Worm (Caenorhabditis elegans) whole organism, early embryonic: Measurements from ENCODE around the gene mes-4.

Source experiments
- B0310.2 ChIP-seq: sonication (generic microtip); optimal IDR thresholded peaks from 2 replicates; lab custom pipeline; 2016; ENCODE audit warnings: mild to moderate bottlenecking, missing genetic modification characterization, missing compliant biosample characterization
- F13C5.2 ChIP-seq: sonication (generic microtip); optimal IDR thresholded peaks from 2 replicates; lab custom pipeline; 2017; ENCODE audit warnings: mild to moderate bottlenecking, missing genetic modification characterization, inconsistent platforms, missing compliant biosample characterization
- aly-1 ChIP-seq: sonication (generic microtip); optimal IDR thresholded peaks from 2 replicates; lab custom pipeline; 2016; ENCODE audit warnings: missing genetic modification characterization, missing compliant biosample characterization
- ama-1 ChIP-seq: fragments of 150-350 bp; optimal IDR thresholded peaks from 2 replicates; lab custom pipeline; 2014
- ceh-13 ChIP-seq: fragments of 200-800 bp; sonication (Bioruptor generic); optimal IDR thresholded peaks from 2 replicates; lab custom pipeline; 2018; ENCODE audit warnings: mild to moderate bottlenecking, missing genetic modification characterization, missing compliant biosample characterization
- ceh-36 ChIP-seq: sonication (generic microtip); optimal IDR thresholded peaks from 2 replicates; lab custom pipeline; 2016; ENCODE audit warnings: missing genetic modification characterization, inconsistent platforms, missing compliant biosample characterization
- ets-7 ChIP-seq: sonication (generic microtip); optimal IDR thresholded peaks from 2 replicates; lab custom pipeline; 2016; ENCODE audit warnings: missing genotype, missing genetic modification characterization, missing compliant biosample characterization
- flt-1 ChIP-seq: fragments of 200-800 bp; sonication (Bioruptor generic); IDR thresholded peaks from 2 replicates; pipeline ENCODE4 v1.3.6; 2022; ENCODE audit warnings: missing genetic modification characterization, missing compliant biosample characterization
- hmbx-1 ChIP-seq: sonication (generic microtip); optimal IDR thresholded peaks from 2 replicates; lab custom pipeline; 2016; ENCODE audit warnings: mild to moderate bottlenecking, missing genetic modification characterization, missing compliant biosample characterization
- hmg-4 ChIP-seq: fragments of 200-800 bp; sonication (Bioruptor generic); optimal IDR thresholded peaks from 2 replicates; lab custom pipeline; 2018; ENCODE audit warnings: mild to moderate bottlenecking, missing genetic modification characterization, missing compliant biosample characterization
- hnd-1 ChIP-seq: sonication (generic microtip); optimal IDR thresholded peaks from 2 replicates; lab custom pipeline; 2016; ENCODE audit warnings: missing genetic modification characterization, missing compliant biosample characterization
- pes-1 ChIP-seq: fragments of 200-800 bp; sonication (Bioruptor generic); IDR thresholded peaks from 2 replicates; pipeline ENCODE4 v1.3.6; 2022; ENCODE audit warnings: missing genetic modification reagents, missing genetic modification characterization, missing compliant biosample characterization
- scrt-1 ChIP-seq: fragments of 200-800 bp; sonication (Bioruptor generic); IDR thresholded peaks from 2 replicates; pipeline ENCODE4 v1.3.6; 2022; ENCODE audit warnings: missing genetic modification characterization, missing compliant biosample characterization
- sea-1 ChIP-seq: fragments of 200-800 bp; sonication (Bioruptor generic); conservative IDR thresholded peaks from 2 replicates; pipeline ENCODE4 v1.3.6; 2022; ENCODE audit warnings: missing genetic modification characterization, missing compliant biosample characterization
- tbx-11 ChIP-seq: fragments of 200-800 bp; sonication (Bioruptor generic); IDR thresholded peaks from 2 replicates; pipeline ENCODE4 v1.3.6; 2022; ENCODE audit warnings: missing genetic modification characterization, missing compliant biosample characterization
- tbx-37 ChIP-seq: fragments of 200-800 bp; sonication (Bioruptor generic); conservative IDR thresholded peaks from 2 replicates; pipeline ENCODE4 v1.3.6; 2022; ENCODE audit warnings: missing genetic modification reagents, missing genetic modification characterization, missing compliant biosample characterization
- tra-4 ChIP-seq: sonication (generic microtip); optimal IDR thresholded peaks from 2 replicates; lab custom pipeline; 2017; ENCODE audit warnings: missing genetic modification characterization, missing compliant biosample characterization

mes-4 gene

DNA sequence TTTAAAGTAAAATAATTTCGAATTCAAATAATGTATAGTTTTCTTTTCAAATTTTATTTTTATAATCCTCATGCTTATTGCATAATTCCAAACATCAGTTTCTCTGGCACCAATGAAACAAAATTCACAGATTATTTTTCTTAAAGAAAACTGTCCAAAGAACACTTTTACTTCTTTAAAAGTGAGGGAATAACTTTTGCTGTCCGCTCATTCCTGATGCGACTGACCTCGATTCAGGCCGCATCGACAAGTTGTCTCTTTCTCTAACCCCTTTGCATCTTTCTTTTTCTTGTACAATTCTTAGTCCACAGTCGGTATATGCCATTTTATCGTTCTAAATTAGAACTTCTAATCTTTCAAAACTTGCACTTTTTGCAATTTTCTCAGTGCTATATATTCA is 30.8 kb downstream of the mes-4 start, which contains the start of gene F53F1.2:
TSS of gene F53F1.2 (plus strand) at position 306 of the 400 bp plus-strand sequence.
- TF ChIP-seq scrt-1 (GFP tag; lab: Robert Waterston, UW) (no peak), ceh-36 (tag; lab: Kevin White, UChicago) (no peak), hmbx-1 (tag; lab: Kevin White, UChicago) (no peak), ama-1 (lab: Kevin White, UChicago) (no peak)

DNA sequence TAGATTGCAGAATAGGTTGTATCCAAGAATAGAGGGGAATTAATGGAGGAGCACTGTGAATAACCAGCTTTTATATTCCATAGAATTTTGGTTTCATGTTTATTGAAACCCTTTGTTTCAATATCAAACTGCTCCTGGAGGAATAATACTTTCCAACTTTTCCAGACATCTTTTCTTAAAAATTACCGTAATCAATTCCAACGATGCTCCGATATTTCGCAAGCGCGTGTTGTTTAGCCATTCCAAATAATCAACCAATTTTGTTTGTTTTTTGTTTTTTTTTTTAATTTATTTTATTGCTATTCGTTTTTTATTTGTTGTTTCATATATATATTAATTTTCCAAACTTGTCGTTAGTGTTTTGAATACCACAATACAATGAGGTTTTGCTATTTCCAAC is 31.3 kb downstream of the mes-4 start, which contains the start of gene cutl-1:
TSS of gene cutl-1 (minus strand) at position 83 of the 400 bp plus-strand sequence.
- no peak for TF ChIP-seq ets-7 (tag; lab: Kevin White, UChicago)
- TF ChIP-seq tbx-11 (GFP tag; lab: Robert Waterston, UW), result no peak
- no peak for TF ChIP-seq ceh-13 (GFP tag; lab: Kevin White, UChicago)
- TF ChIP-seq flt-1 (GFP tag; lab: Robert Waterston, UW), result no peak
- TF ChIP-seq sea-1 (GFP tag; lab: Robert Waterston, UW), result no peak
- TF ChIP-seq B0310.2, result no peak
- no peak for TF ChIP-seq tra-4 (tag; lab: Kevin White, UChicago)
- no peak for TF ChIP-seq aly-1
- no peak for TF ChIP-seq hmg-4 (GFP tag; lab: Kevin White, UChicago)
- no peak for TF ChIP-seq ama-1 (lab: Kevin White, UChicago)
- TF ChIP-seq hmbx-1 (tag; lab: Kevin White, UChicago), result no peak

DNA sequence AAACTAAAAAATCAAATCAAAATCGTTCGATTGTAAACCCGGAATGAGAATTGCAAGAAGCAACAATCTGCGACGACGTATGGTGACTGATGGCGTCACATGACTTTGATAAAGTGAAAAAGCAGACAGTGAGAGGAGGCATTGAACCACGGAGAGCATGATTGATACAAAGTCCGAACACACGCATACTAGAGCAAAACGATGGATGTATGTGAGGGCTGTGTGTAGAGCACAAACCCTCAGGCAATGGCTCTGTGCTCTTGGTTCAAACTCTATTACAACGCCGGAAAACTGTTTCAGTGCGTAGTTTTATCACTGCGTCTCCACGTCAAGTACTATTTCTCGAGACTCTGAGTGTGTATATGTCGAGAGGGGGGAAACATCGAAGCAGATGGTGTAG is 34.8 kb downstream of the mes-4 start:
- TF ChIP-seq tra-4 (tag; lab: Kevin White, UChicago), result no peak
- TF ChIP-seq pes-1 (GFP tag; lab: Robert Waterston, UW), result no peak
- TF ChIP-seq B0310.2, result no peak
- no peak for TF ChIP-seq ceh-13 (GFP tag; lab: Kevin White, UChicago)
- no peak for TF ChIP-seq ceh-36 (tag; lab: Kevin White, UChicago)
- TF ChIP-seq tbx-11 (GFP tag; lab: Robert Waterston, UW), result no peak
- no peak for TF ChIP-seq F13C5.2
- TF ChIP-seq ets-7 (tag; lab: Kevin White, UChicago), result no peak
- no peak for TF ChIP-seq flt-1 (GFP tag; lab: Robert Waterston, UW)
- no peak for TF ChIP-seq scrt-1 (GFP tag; lab: Robert Waterston, UW)

DNA sequence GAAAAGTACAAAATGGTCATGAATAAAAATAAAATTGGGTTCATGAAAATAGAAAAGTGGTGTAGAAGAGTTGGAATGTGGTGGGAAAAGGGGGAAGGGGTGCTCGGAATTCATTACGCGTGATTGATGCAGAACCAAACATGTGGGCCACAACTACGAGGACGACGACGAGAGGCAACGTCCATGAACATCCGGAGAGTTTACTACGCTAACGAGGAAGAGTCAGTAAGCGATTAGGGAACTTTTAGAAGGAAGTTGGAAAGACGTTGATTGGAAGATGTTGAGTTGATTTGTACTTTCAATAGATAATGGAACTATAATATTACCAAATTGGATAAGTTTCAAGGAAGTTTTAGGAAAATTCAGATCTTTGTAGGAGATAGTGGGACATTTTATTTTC is 35.7 kb downstream of the mes-4 start:
- no peak for TF ChIP-seq scrt-1 (GFP tag; lab: Robert Waterston, UW)
- no peak for TF ChIP-seq ama-1 (lab: Kevin White, UChicago)
- TF ChIP-seq hnd-1 (tag; lab: Kevin White, UChicago), result no peak
- TF ChIP-seq sea-1 (GFP tag; lab: Robert Waterston, UW), result no peak
- TF ChIP-seq hmg-4 (GFP tag; lab: Kevin White, UChicago), result no peak
- TF ChIP-seq F13C5.2, result no peak
- TF ChIP-seq B0310.2, result no peak
- no peak for TF ChIP-seq flt-1 (GFP tag; lab: Robert Waterston, UW)
- no peak for TF ChIP-seq pes-1 (GFP tag; lab: Robert Waterston, UW)
- TF ChIP-seq tbx-37 (GFP tag; lab: Robert Waterston, UW), result no peak
- TF ChIP-seq tbx-11 (GFP tag; lab: Robert Waterston, UW), result no peak

DNA sequence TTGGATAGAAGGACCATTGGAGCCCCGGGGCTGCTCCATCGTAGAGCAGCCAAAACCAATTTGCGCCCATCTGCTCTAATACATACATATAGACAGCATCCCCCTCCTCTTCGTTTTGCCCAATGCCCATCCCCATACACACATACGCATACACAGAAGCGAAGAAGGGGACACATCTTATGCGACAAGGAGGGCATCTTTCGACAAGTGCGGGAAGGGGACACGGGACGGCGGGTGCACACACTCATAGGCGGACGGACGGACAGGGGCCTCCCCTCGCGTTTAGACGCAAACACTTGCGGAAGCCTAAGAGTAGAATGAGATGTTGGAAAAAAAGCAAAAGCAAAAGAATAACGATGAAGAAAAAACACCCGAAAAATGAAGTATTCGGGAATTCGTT is 40.9 kb downstream of the mes-4 start:
- TF ChIP-seq sea-1 (GFP tag; lab: Robert Waterston, UW), result peak; percentile 70; the same call in 1 of the 2 replicates
- TF ChIP-seq hnd-1 (tag; lab: Kevin White, UChicago), result no peak
- peak; percentile 76 for TF ChIP-seq F13C5.2
- peak; percentile 95 for TF ChIP-seq hmg-4 (GFP tag; lab: Kevin White, UChicago)
- 0 out of 2 replicates have a peak, but pooled peaks have one; percentile 55 for TF ChIP-seq tbx-11 (GFP tag; lab: Robert Waterston, UW)
- TF ChIP-seq tra-4 (tag; lab: Kevin White, UChicago), result no peak
- peak; percentile 28; the same call in 1 of the 2 replicates for TF ChIP-seq tbx-37 (GFP tag; lab: Robert Waterston, UW)
- TF ChIP-seq ceh-13 (GFP tag; lab: Kevin White, UChicago), result no peak
- TF ChIP-seq ceh-36 (tag; lab: Kevin White, UChicago), result peak; percentile 30
- no peak for TF ChIP-seq ama-1 (lab: Kevin White, UChicago)
- no peak for TF ChIP-seq hmbx-1 (tag; lab: Kevin White, UChicago)
- TF ChIP-seq pes-1 (GFP tag; lab: Robert Waterston, UW), result 0 out of 2 replicates have a peak, but pooled peaks have one; percentile 46
- no peak for TF ChIP-seq B0310.2
- peak; percentile 59; the same call in 1 of the 2 replicates for TF ChIP-seq flt-1 (GFP tag; lab: Robert Waterston, UW)
- TF ChIP-seq scrt-1 (GFP tag; lab: Robert Waterston, UW), result 0 out of 2 replicates have a peak, but pooled peaks have one; percentile 45
- TF ChIP-seq aly-1, result peak; percentile 77
- peak; percentile 9 for TF ChIP-seq ets-7 (tag; lab: Kevin White, UChicago)

DNA sequence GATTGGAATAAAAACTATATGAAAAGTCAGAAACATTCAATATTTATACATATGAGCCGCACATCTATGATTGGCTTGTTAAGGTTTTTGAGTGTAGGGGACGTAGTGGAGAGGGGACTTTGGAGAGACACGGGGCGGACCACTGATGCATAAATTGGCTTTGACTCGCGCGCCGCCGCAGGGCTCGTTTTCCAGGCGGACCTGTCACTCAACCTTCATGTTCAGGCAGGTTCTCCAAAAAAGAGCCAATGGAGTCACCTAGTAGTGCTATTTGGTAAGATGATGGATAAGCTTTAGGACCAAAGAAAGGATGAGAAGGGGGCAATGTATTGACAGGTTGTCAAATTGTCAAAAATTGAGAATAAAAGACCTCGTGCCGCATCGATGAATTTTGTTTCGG is 42.4 kb downstream of the mes-4 start:
- no peak for TF ChIP-seq sea-1 (GFP tag; lab: Robert Waterston, UW)
- TF ChIP-seq flt-1 (GFP tag; lab: Robert Waterston, UW), result no peak
- no peak for TF ChIP-seq tbx-11 (GFP tag; lab: Robert Waterston, UW)
- no peak for TF ChIP-seq ets-7 (tag; lab: Kevin White, UChicago)
- no peak for TF ChIP-seq B0310.2
- no peak for TF ChIP-seq F13C5.2
- no peak for TF ChIP-seq hmg-4 (GFP tag; lab: Kevin White, UChicago)
- no peak for TF ChIP-seq hmbx-1 (tag; lab: Kevin White, UChicago)
- no peak for TF ChIP-seq tbx-37 (GFP tag; lab: Robert Waterston, UW)
- no peak for TF ChIP-seq pes-1 (GFP tag; lab: Robert Waterston, UW)
- TF ChIP-seq ceh-36 (tag; lab: Kevin White, UChicago), result no peak
- TF ChIP-seq scrt-1 (GFP tag; lab: Robert Waterston, UW), result no peak

DNA sequence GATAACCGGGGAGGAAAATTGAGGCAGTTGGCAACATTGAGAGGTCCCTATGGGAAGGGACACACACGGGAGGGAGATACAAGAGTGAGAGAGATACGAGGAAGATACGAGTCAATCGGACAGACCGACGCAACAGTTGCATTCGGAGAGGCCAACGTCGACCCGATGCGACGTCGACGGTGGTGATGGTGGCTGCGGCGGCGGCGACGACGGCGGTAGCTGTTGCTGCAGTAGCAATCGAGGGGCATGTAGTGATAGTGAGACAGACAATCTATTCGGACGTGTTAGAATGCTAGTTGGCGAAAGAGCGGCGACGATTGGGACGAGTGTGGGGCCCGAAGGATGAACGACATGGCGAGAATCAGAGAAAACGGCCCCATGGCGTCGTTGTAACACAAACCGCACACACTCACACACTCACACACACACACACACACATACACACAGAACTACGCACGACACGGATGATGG is 44.0 kb downstream of the mes-4 start:
- TF ChIP-seq aly-1 (peak; percentile 34), hmg-4 (GFP tag; lab: Kevin White, UChicago) (peak; percentile 72), hnd-1 (tag; lab: Kevin White, UChicago) (no peak), tbx-11 (GFP tag; lab: Robert Waterston, UW) (no peak), F13C5.2 (no peak), ama-1 (lab: Kevin White, UChicago) (no peak), sea-1 (GFP tag; lab: Robert Waterston, UW) (0 out of 2 replicates have a peak, but pooled peaks have one; percentile 17), B0310.2 (peak; percentile 13), ceh-36 (tag; lab: Kevin White, UChicago) (no peak)
